Fruit fly (Drosophila melanogaster) whole organism: ENCODE results near the gene CG7728.

Experiments used
- EcR ChIP-seq, 2 experiments: fragments of >200 bp; optimal IDR thresholded peaks; 2 replicates each; lab custom pipeline; 2017; ENCODE audit warnings: missing biosample characterization in 2 of 2, missing genetic modification characterization in 2 of 2, missing genetic modification reagents in 2 of 2
- psq ChIP-seq: fragments of >200 bp; optimal IDR thresholded peaks from 2 replicates; lab custom pipeline; 2017

dm6 chr3L:16971611-16972359 lies 44.6 kb upstream of the CG7728 start:
- no peak for TF ChIP-seq EcR (GFP tag; optimal IDR thresholded peaks at IDR 0.05; lab: Kevin White, UChicago)
- no peak for TF ChIP-seq psq (lab: Kevin White, UChicago)
